Worm (Caenorhabditis elegans): Measurements from ENCODE around the gene R11G1.7.

R11G1.7 gene

DNA sequence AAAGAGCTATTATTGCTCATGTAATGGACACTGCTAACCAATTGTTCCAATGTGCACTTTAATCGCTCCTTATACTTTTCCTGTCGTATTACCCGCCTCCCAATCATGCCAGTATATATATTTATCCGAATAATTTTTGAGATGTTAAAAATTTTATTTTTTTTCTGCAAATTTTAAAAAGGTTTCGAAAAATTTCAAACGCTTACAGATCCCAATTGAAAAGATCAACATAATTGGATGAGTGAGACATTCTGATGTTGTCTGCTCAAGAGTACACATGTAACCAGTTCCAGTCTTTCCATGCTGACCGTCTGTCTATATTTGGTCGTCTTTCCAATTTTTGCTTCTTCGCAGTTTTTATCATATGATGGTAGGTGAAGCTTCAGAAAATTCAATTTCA, 3.1 kb downstream of the R11G1.7 start, which contains the start of gene R11G1.1:
TSS of gene R11G1.1 (plus strand) at position 301 of the 400 bp plus-strand sequence.
- TF ChIP-seq ZK185.1 (tag; optimal IDR thresholded peaks at IDR 0.05; ENCODE audit: poor library complexity, severe bottlenecking) (no peak), F23B12.7 (tag; optimal IDR thresholded peaks at IDR 0.05; ENCODE audit: insufficient read depth) (no peak), egl-18 (GFP tag; IDR thresholded peaks at IDR 0.05) (no peak), nhr-27 (tag; optimal IDR thresholded peaks at IDR 0.05) (no peak), rcor-1 (GFP tag; IDR thresholded peaks at IDR 0.05) (no peak), Y79H2A.3 (GFP tag; conservative IDR thresholded peaks at IDR 0.05) (no peak), xnd-1 (tag; optimal IDR thresholded peaks at IDR 0.05) (no peak), B0336.3 (GFP tag; IDR thresholded peaks at IDR 0.05) (no peak), lsl-1 (GFP tag; optimal IDR thresholded peaks at IDR 0.05) (no peak), dox-1 (GFP tag; IDR thresholded peaks at IDR 0.05) (no peak), unc-130 (GFP tag; optimal IDR thresholded peaks at IDR 0.05) (no peak)

DNA sequence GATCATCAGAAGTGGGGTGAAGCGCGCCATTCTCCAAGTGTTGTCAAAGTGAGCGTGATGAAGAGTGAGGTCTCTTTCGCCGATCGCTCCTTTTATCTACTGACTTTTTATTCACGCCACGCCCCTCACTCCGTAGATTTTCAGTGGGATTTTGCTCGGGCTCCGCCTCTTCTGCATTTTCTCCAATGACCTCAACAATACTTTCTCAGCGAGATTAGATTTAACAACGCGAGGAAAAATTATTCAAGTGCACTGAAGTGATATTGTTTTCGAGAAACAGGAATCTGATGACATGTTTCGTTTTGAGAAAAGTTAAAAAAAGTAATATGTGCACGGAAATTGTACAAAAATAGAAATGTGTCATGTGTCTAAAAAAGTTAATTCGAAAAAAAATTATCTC, 12.8 kb downstream of the R11G1.7 start, which contains the start of gene snet-1:
TSS of gene snet-1 (minus strand) at position 101 of the 400 bp plus-strand sequence.
- TF ChIP-seq ztf-6 (GFP tag; IDR thresholded peaks at IDR 0.05) (no peak), lin-54 (GFP tag; optimal IDR thresholded peaks at IDR 0.05) (no peak), ceh-27 (GFP tag; optimal IDR thresholded peaks at IDR 0.05) (no peak), egl-44 (GFP tag; IDR thresholded peaks at IDR 0.05) (no peak), ama-1 (optimal IDR thresholded peaks at IDR 0.05) (no peak), ama-1 (GFP tag; optimal IDR thresholded peaks at IDR 0.05) (no peak), tlf-1 (GFP tag; optimal IDR thresholded peaks at IDR 0.05) (no peak), lin-26 (GFP tag; IDR thresholded peaks at IDR 0.05) (no peak), him-1 (tag; optimal IDR thresholded peaks at IDR 0.05) (no peak)

DNA sequence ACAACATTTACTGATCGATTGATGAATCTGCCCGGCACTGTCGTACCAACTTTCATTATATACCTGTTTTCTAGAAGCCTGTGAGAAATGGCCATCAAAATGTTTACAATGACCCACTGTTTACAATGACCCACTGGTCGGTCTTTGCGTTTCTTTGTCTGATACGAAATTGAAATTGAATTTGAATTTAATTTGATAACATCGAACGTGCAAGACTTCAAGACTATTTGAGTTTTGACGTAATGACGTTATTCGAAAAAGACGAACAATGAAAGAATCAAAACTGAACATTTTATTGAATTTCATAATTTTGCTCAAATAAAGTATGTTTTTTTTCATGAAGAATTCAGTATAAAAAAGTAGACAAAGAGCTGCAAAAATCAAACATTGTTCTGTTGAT, 15.9 kb downstream of the R11G1.7 start, which contains the start of gene C02F12.5:
TSS of gene C02F12.5 (minus strand) at position 101 of the 400 bp plus-strand sequence.
- TF ChIP-seq ceh-40 (GFP tag; IDR thresholded peaks at IDR 0.05) (no peak), snpc-1.1 (tag; optimal IDR thresholded peaks at IDR 0.05; ENCODE audit: insufficient read depth) (no peak), C06A6.2 (GFP tag; conservative IDR thresholded peaks at IDR 0.05) (no peak), ccch-3 (GFP tag; optimal IDR thresholded peaks at IDR 0.05) (no peak), nfya-2 (GFP tag; IDR thresholded peaks at IDR 0.05) (no peak), T07F8.4 (tag; optimal IDR thresholded peaks at IDR 0.05) (no peak), die-1 (tag; optimal IDR thresholded peaks at IDR 0.05) (no peak), B0019.2 (GFP tag; conservative IDR thresholded peaks at IDR 0.05) (no peak), sptf-2 (GFP tag; optimal IDR thresholded peaks at IDR 0.05) (no peak), ztf-26 (tag; optimal IDR thresholded peaks at IDR 0.05) (no peak), hlh-26 (GFP tag; conservative IDR thresholded peaks at IDR 0.05) (no peak), F52B5.7 (tag; optimal IDR thresholded peaks at IDR 0.05) (no peak)

DNA sequence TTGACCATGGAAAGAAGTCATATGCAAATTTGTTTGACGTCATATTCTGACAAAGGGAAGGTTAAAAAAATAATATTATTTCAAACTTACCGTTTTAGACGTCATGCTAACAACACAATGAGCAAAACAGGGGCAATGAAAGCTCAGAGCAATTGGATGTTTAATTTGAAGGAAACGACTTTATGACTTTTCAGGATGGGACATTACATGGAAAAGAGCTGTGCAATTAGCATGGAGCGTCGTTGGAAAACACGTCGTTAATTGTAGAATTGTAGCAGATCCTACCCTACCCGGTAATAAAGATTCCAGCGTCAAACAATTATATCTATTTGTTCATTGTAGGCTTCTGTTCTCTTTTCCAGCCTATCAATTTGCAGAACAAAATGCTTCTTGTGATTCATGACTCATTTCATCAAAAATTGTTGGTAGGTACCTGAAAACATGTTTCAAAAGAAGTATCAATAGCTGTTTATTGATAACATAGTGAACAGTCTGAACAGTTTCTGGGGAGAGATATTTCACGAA, 17.6 kb downstream of the R11G1.7 start, which contains the start of gene ceh-63:
TSS of gene ceh-63 (minus strand) at position 475 of the 525 bp plus-strand sequence.
- TF ChIP-seq attf-6 (GFP tag; IDR thresholded peaks at IDR 0.05) (no peak), ceh-40 (GFP tag; IDR thresholded peaks at IDR 0.05) (no peak), K11D2.4 (GFP tag; IDR thresholded peaks at IDR 0.05) (no peak), snpc-1.3 (tag; optimal IDR thresholded peaks at IDR 0.05; ENCODE audit: insufficient read depth) (no peak), mcd-1 (GFP tag; IDR thresholded peaks at IDR 0.05) (no peak), B0336.3 (GFP tag; IDR thresholded peaks at IDR 0.05) (no peak), somi-1 (GFP tag; optimal IDR thresholded peaks at IDR 0.05) (no peak), ztf-25 (GFP tag; IDR thresholded peaks at IDR 0.05) (no peak), F57C9.4 (tag; optimal IDR thresholded peaks at IDR 0.05) (no peak), ceh-79 (tag; optimal IDR thresholded peaks at IDR 0.05) (no peak), egrh-3 (GFP tag; IDR thresholded peaks at IDR 0.05) (no peak), attf-3 (GFP tag; conservative IDR thresholded peaks at IDR 0.05) (no peak), repo-1 (tag; optimal IDR thresholded peaks at IDR 0.05) (no peak)

Measured in whole organism, young adult.